Fruit fly (Drosophila melanogaster): ENCODE results near the gene CG9014.

CG9014 gene

DNA sequence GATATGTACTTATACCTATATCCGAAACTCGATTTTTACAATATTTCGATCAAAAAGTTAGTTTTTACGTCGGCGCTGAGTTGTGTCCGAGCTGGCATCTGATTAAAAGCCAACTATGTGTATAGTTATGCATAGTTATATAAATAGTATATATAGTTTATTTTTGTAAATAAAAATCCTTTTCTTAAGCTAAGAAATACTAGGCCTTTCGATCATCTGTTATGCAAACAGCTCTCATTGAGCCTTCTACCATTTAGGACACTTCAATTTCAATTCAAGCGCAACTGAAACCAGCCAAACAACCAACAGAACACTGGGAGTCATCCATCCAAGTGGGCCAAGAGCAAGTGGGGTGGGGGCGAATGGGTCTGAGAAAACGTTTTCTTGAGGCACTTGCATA lies at the start of gene CG9014:
CG9014 (minus strand) TSS at position 101 of the 400 bp plus-strand sequence.
- TF ChIP-seq CG8301 (tag; optimal IDR thresholded peaks at IDR 0.05) = no peak
- no peak for TF ChIP-seq CG8159 (tag; optimal IDR thresholded peaks at IDR 0.05)
- TF ChIP-seq CG14655 (GFP tag; optimal IDR thresholded peaks at IDR 0.05) = no peak
- no peak for TF ChIP-seq CG15710 (tag; optimal IDR thresholded peaks at IDR 0.05)
- no peak for TF ChIP-seq Ets98B (GFP tag; IDR thresholded peaks at IDR 0.05)
- no peak for TF ChIP-seq fd96Ca (GFP tag; IDR thresholded peaks at IDR 0.05)
- no peak for TF ChIP-seq EcR (GFP tag; optimal IDR thresholded peaks at IDR 0.05)
- no peak for TF ChIP-seq CG9948 (tag; optimal IDR thresholded peaks at IDR 0.05)
- no peak for TF ChIP-seq CG34367 (tag; optimal IDR thresholded peaks at IDR 0.05)
- no peak for TF ChIP-seq Snoo (tag; optimal IDR thresholded peaks at IDR 0.05)
- no peak for TF ChIP-seq CG12605 (GFP tag; IDR thresholded peaks at IDR 0.05)
- no peak for TF ChIP-seq D1 (tag; optimal IDR thresholded peaks at IDR 0.05)
- no peak for TF ChIP-seq gl (tag; optimal IDR thresholded peaks at IDR 0.05)
- TF ChIP-seq CG17806 (tag; optimal IDR thresholded peaks at IDR 0.05) = no peak
- TF ChIP-seq CG13204 (GFP tag; optimal IDR thresholded peaks at IDR 0.05) = no peak
- no peak for TF ChIP-seq CG10348 (GFP tag; IDR thresholded peaks at IDR 0.05)
- no peak for TF ChIP-seq CG32121 (GFP tag; IDR thresholded peaks at IDR 0.05)

DNA sequence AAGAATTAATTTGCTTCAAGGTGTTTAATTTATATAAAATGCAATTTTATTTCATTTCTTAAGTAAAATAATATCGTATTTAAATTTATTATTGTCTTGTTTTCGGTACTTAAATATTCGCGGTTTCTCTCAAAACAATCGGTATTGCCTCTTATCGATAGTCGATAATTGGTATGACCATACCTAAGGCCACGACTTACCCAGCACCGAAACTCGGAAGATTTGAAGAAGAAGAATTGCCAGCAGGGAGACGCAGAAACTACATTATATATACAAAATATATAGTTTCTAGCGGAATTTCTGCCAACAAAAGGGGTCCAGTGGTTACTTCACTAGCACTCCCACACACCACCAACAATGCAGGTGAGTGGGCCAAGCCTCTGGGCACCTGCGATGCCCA lies 47.4 kb upstream of the CG9014 start:
- TF ChIP-seq Snoo (tag; optimal IDR thresholded peaks at IDR 0.05) (no peak), D1 (tag; optimal IDR thresholded peaks at IDR 0.05) (no peak), rn (GFP tag; IDR thresholded peaks at IDR 0.05) (no peak), CG10348 (GFP tag; IDR thresholded peaks at IDR 0.05) (no peak), Pif1A (GFP tag; optimal IDR thresholded peaks at IDR 0.05) (no peak)

DNA sequence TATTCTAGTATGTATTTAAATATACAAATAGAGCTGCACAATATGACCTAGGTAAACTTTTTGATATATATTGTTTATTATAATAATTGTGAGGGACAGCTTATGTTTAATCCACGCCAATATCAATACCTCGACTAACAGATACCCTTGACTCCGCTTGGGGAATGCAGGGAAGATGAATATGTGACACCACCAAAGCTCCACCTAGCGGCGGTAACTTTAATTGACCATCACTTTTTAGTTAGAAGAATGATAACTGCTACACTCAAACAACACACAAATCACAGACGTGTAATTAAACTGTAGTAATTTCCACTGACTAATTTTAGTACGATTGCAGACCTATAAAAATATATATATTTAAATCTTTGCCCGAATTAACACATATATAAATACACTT lies 39.7 kb upstream of the CG9014 start:
- TF ChIP-seq CG8301 (tag; optimal IDR thresholded peaks at IDR 0.05) = no peak
- no peak for TF ChIP-seq CG12605 (GFP tag; IDR thresholded peaks at IDR 0.05)
- no peak for TF ChIP-seq Pif1A (GFP tag; optimal IDR thresholded peaks at IDR 0.05)
- no peak for TF ChIP-seq D1 (tag; optimal IDR thresholded peaks at IDR 0.05)
- TF ChIP-seq CG32121 (GFP tag; IDR thresholded peaks at IDR 0.05) = no peak
- no peak for TF ChIP-seq EcR (GFP tag; optimal IDR thresholded peaks at IDR 0.05)
- no peak for TF ChIP-seq gl (tag; optimal IDR thresholded peaks at IDR 0.05)
- no peak for TF ChIP-seq CG14655 (GFP tag; optimal IDR thresholded peaks at IDR 0.05)
- no peak for TF ChIP-seq Pif1B (GFP tag; optimal IDR thresholded peaks at IDR 0.05)
- TF ChIP-seq rn (GFP tag; IDR thresholded peaks at IDR 0.05) = no peak
- TF ChIP-seq CG15710 (tag; optimal IDR thresholded peaks at IDR 0.05) = no peak

DNA sequence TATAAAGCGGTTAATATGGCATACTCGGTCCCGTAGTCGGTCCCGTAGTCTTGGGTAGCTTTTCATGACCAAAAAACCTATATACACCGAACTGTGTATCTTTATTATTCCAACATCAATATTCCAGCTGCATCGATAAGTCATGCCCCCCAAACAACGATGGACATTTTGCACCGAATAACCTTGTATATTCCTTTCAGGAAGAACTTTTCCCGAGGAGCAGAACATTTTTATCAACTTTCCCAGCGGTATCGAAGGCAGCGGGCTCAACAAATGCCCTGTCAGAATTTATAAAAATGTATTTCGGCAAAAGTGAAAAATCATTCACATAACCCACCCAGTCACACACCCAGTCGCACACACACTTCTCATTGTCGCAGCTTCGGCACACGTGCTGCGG lies 23.2 kb upstream of the CG9014 start, which contains the start of gene TM9SF4:
TM9SF4 (plus strand) TSS at position 301 of the 400 bp plus-strand sequence.
- no peak for TF ChIP-seq Pif1B (GFP tag; optimal IDR thresholded peaks at IDR 0.05)

DNA sequence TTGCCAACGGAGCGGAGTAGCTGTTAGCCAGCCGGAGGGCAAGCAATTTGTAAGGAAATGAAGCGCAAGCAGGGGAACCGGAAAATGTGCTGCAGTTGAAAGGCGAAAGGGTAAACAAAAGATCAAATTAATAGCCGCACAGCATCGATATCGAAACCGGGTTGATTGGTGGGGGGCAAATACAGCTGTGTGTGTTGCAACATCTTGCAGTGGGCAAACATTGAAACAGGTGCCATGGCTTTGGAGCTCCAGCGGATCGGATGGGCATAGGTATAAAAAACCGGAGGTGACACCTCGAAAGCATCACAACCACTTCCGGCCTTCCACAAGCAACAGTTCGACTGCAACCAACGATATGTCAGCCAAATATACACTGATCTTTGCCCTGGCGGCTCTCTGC lies 12.4 kb upstream of the CG9014 start, which contains the start of gene nur:
nur (plus strand) TSS at position 301 of the 400 bp plus-strand sequence.
- TF ChIP-seq EcR (GFP tag; optimal IDR thresholded peaks at IDR 0.05) (no peak), CG17806 (tag; optimal IDR thresholded peaks at IDR 0.05) (no peak), Snoo (tag; optimal IDR thresholded peaks at IDR 0.05) (no peak), CG4496 (GFP tag; IDR thresholded peaks at IDR 0.05) (no peak), Ets98B (GFP tag; IDR thresholded peaks at IDR 0.05) (no peak), D1 (tag; optimal IDR thresholded peaks at IDR 0.05) (no peak), CG9948 (tag; optimal IDR thresholded peaks at IDR 0.05) (no peak), Pif1A (GFP tag; optimal IDR thresholded peaks at IDR 0.05) (no peak), fd96Ca (GFP tag; IDR thresholded peaks at IDR 0.05) (no peak)

DNA sequence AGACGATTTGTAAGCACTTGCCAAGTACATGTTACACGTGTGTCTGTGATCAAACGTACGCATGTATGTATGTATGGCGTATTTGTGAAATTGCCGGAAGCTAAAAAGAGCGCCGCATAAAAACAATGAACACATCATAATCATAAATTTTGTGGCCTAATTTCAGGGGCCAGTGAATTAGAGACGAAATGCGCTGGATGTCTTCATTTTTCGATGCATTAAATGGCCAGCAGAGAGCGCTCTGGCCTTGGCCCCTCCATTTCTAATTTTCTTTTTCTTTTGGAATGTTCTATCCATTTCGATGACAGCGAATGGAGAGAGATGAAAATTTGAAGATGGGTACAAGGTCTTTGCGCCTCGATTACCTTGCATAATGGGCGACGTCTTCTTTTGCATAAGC lies 8.8 kb upstream of the CG9014 start:
- no peak for TF ChIP-seq CG13204 (GFP tag; optimal IDR thresholded peaks at IDR 0.05)
- TF ChIP-seq CG12605 (GFP tag; IDR thresholded peaks at IDR 0.05) = no peak
- no peak for TF ChIP-seq CG34367 (tag; optimal IDR thresholded peaks at IDR 0.05)
- TF ChIP-seq rn (GFP tag; IDR thresholded peaks at IDR 0.05) = no peak
- no peak for TF ChIP-seq CG8301 (tag; optimal IDR thresholded peaks at IDR 0.05)
- no peak for TF ChIP-seq Ets98B (GFP tag; IDR thresholded peaks at IDR 0.05)
- no peak for TF ChIP-seq CG9948 (tag; optimal IDR thresholded peaks at IDR 0.05)
- no peak for TF ChIP-seq gl (tag; optimal IDR thresholded peaks at IDR 0.05)
- TF ChIP-seq EcR (GFP tag; optimal IDR thresholded peaks at IDR 0.05) = no peak
- no peak for TF ChIP-seq CG10348 (GFP tag; IDR thresholded peaks at IDR 0.05)
- TF ChIP-seq CG32121 (GFP tag; IDR thresholded peaks at IDR 0.05) = no peak
- no peak for TF ChIP-seq CG17806 (tag; optimal IDR thresholded peaks at IDR 0.05)
- no peak for TF ChIP-seq Pif1B (GFP tag; optimal IDR thresholded peaks at IDR 0.05)
- TF ChIP-seq Pif1A (GFP tag; optimal IDR thresholded peaks at IDR 0.05) = no peak
- TF ChIP-seq fd96Ca (GFP tag; IDR thresholded peaks at IDR 0.05) = no peak
- TF ChIP-seq CG15710 (tag; optimal IDR thresholded peaks at IDR 0.05) = no peak

DNA sequence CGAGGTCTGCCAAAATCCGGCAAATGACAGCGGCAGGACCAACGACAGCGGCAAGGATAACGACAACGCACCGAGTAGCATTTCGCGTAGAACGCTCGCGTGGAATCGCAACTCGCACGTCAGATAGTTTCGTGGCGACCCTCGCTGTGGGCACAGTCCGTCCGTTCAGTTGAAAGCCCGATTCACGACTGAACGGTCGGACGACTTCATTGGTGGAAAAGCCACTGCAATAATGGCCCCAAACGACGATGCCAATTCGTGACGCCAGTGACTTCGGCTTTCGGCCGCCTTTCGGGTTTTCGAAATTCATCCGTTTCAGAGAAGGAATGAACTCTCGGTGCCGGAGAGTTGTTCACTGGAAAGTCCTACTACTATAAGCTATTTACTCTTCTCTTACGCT lies 6.3 kb downstream of the CG9014 start, which contains the start of gene DIP-kappa:
DIP-kappa (minus strand) TSS at position 200 of the 400 bp plus-strand sequence.
- TF ChIP-seq fd96Ca (GFP tag; IDR thresholded peaks at IDR 0.05) (no peak), CG12605 (GFP tag; IDR thresholded peaks at IDR 0.05) (no peak), gl (tag; optimal IDR thresholded peaks at IDR 0.05) (no peak), CG13204 (GFP tag; optimal IDR thresholded peaks at IDR 0.05) (no peak)
